Worm (Caenorhabditis elegans): ENCODE measurements around the gene mnp-1.
A peak's percentile ranks its signal among the peaks of the same experiment; 100 is the strongest.

The mnp-1 gene

DNA sequence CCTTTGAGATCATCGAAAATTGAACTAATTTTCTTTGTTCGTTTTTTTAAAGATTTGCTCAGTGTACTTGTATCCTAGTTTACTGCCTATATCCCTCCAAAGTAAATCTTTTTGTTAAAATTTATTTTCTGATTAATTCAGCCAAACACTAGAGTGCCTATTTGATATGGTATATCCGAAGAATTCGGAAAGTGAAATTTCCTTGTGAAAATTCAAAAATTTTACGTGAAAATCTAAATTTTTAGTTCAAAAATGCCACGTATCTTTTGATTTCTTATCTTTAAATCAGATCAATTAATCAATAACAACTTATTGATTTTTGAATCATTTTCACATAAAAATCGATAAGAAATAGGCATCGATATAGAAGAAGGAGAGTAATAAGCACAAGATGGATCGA is 42.1 kb downstream of the mnp-1 start, which contains the start of gene R07E5.6:
Gene R07E5.6, plus strand, starts transcription at position 301 of the 400 bp plus-strand sequence.
- TF ChIP-seq unc-130 (tag; optimal IDR thresholded peaks at IDR 0.05) (no peak), efl-1 (optimal IDR thresholded peaks at IDR 0.05) (no peak), efl-1 (GFP tag; optimal IDR thresholded peaks at IDR 0.05 in 1 of 2) (peak in 1 of 2 experiments; percentile 37)

DNA sequence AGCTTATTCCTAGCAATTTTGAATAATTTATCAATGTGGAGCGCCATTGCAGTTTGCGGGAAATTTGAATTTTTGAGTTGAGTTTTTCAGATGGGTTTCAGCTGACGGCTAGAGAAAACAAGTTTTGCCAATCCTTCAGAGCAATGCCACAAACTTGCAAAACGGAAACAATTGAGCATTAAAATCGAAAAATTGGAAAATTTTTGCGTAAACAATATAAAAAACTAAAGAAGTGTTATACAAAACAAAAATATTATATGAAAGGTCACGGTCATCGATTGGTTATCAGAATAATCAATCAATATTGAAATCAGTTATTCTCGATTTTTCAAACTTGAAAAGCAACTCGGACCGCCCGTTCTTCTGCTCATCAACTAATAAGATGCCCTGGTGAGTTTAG is 44.7 kb downstream of the mnp-1 start, which contains the start of gene R07E5.15:
Gene R07E5.15, plus strand, starts transcription at position 301 of the 400 bp plus-strand sequence.
- TF ChIP-seq aha-1 (tag; optimal IDR thresholded peaks at IDR 0.05), result no peak
- TF ChIP-seq lin-39 (tag; optimal IDR thresholded peaks at IDR 0.05), result no peak
- TF ChIP-seq mdl-1 (tag; optimal IDR thresholded peaks at IDR 0.05), result no peak
- no peak for TF ChIP-seq nhr-77 (tag; optimal IDR thresholded peaks at IDR 0.05)
- TF ChIP-seq lin-13 (GFP tag; optimal IDR thresholded peaks at IDR 0.05), result no peak
- no peak for TF ChIP-seq lin-14 (GFP tag; optimal IDR thresholded peaks at IDR 0.05)
- TF ChIP-seq nhr-47 (tag; optimal IDR thresholded peaks at IDR 0.05), result no peak
- no peak for TF ChIP-seq hpl-2 (GFP tag; optimal IDR thresholded peaks at IDR 0.05)

DNA sequence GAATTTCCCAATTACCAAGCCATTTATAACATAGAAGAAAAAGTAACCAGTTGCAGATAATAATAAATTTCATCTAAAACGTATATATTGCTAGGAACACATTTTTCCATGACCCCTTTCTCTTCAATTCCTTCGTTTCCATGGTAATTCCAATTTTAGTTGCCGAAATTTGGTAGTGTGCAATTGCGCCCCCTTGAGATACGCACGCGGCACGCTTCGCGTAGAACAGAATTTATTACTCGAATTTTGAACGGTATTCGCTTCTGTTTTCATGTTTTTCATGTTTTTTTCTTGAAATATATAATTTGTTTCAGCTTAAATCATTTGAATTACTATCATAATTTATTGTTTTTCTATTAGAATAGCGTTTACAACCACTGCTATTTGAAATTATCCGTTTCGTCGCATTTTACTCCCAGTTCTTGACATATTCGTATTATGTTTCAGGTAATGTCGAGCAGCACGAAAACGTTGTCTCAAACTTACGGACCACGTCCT is 48.0 kb downstream of the mnp-1 start, which contains the start of the genes R07E5.17 and snfc-5:
Gene R07E5.17, minus strand, starts transcription at position 98 of the 498 bp plus-strand sequence.
Gene snfc-5, plus strand, starts transcription at position 448 of the 498 bp plus-strand sequence.
- TF ChIP-seq mep-1 (tag; optimal IDR thresholded peaks at IDR 0.05) (peak; percentile 59), nhr-77 (tag; optimal IDR thresholded peaks at IDR 0.05) (peak; percentile 4), lin-35 (GFP tag; optimal IDR thresholded peaks at IDR 0.05) (peak; percentile 48 to 80), blmp-1 (tag; optimal IDR thresholded peaks at IDR 0.05) (peak; percentile 52), efl-1 (optimal IDR thresholded peaks at IDR 0.05) (peak; percentile 51 to 59), efl-1 (GFP tag; optimal IDR thresholded peaks at IDR 0.05 in 1 of 2) (peak; percentile 46 to 68), mdl-1 (tag; optimal IDR thresholded peaks at IDR 0.05) (peak in 1 of 2 experiments; percentile 46), lsy-2 (tag; optimal IDR thresholded peaks at IDR 0.05) (peak; percentile 26 to 78), skn-1 (tag; optimal IDR thresholded peaks at IDR 0.05) (peak; percentile 59), F16B12.6 (tag; optimal IDR thresholded peaks at IDR 0.05) (peak; percentile 46), xbp-1 (tag; optimal IDR thresholded peaks at IDR 0.05) (peak; percentile 15), dpl-1 (GFP tag; optimal IDR thresholded peaks at IDR 0.05) (peak; percentile 34 to 71 (median 52)), ceh-82 (tag; optimal IDR thresholded peaks at IDR 0.05) (peak in 1 of 3 experiments; percentile 42), fkh-8 (tag; optimal IDR thresholded peaks at IDR 0.05) (peak; percentile 14), snpc-4 (tag; optimal IDR thresholded peaks at IDR 0.05) (peak; percentile 18), hlh-4 (tag; optimal IDR thresholded peaks at IDR 0.05) (no peak), lin-15B (tag; optimal IDR thresholded peaks at IDR 0.05) (peak; percentile 54), rnt-1 (tag; optimal IDR thresholded peaks at IDR 0.05) (no peak), lin-14 (GFP tag; optimal IDR thresholded peaks at IDR 0.05) (no peak), fos-1 (tag; optimal IDR thresholded peaks at IDR 0.05) (peak; percentile 2), mab-9 (GFP tag; IDR thresholded peaks at IDR 0.05) (no peak), C16A3.4 (tag; optimal IDR thresholded peaks at IDR 0.05) (peak; percentile 55), nhr-84 (tag; optimal IDR thresholded peaks at IDR 0.05) (no peak)

DNA sequence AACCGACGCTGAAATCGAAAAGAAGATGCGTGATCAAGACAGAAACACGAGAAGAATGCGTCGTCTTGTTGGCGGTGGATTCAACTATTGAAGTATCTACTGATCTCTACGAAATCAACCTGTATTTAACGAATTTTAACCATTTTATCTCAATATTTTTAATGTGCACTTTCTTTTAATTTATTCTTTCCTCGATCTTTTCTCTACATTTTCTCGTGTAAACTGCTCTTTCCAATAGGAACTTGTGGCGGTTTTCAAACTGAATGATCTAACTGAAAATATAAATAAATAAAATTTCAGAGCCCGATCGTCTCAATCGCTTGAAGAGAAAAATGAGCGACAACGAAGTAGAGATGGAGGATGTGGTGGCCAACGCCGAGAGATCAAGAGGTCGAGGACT is 49.6 kb downstream of the mnp-1 start, which contains the start of gene rnp-4:
Gene rnp-4, plus strand, starts transcription at position 301 of the 400 bp plus-strand sequence.
- no peak for TF ChIP-seq mef-2 (tag; optimal IDR thresholded peaks at IDR 0.05)
- no peak for TF ChIP-seq unc-130 (tag; optimal IDR thresholded peaks at IDR 0.05)
- no peak for TF ChIP-seq sptf-1 (tag; optimal IDR thresholded peaks at IDR 0.05)
- no peak for TF ChIP-seq irx-1 (tag; optimal IDR thresholded peaks at IDR 0.05)
- TF ChIP-seq nhr-77 (tag; optimal IDR thresholded peaks at IDR 0.05), result no peak
- no peak for TF ChIP-seq lin-14 (GFP tag; optimal IDR thresholded peaks at IDR 0.05)
- TF ChIP-seq ztf-4 (tag; optimal IDR thresholded peaks at IDR 0.05), result no peak
- no peak for TF ChIP-seq fkh-4 (tag; optimal IDR thresholded peaks at IDR 0.05; ENCODE audit: borderline replicate concordance)

DNA sequence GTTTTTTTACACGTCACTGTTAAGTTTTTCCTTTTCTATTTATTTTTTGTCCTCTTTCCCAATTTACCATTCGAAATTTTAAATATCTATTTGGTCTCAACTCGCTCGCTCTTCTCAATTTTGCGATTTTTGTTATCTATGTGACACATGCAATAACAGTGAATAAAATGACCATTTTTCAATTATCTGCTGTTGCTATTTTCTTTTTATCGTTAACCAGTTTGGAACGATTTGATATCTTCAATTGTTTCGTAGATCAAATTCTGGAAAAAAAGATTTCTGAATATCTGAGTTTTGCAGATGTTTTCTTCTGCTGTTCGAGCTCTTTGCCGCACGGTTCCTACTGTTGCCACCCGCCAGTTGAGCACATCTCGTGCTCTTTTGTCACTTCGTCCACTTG is 50.8 kb downstream of the mnp-1 start, which contains the start of gene prdx-3:
Gene prdx-3, plus strand, starts transcription at position 301 of the 400 bp plus-strand sequence.
- TF ChIP-seq nhr-20 (tag; optimal IDR thresholded peaks at IDR 0.05) (no peak), ceh-63 (GFP tag; optimal IDR thresholded peaks at IDR 0.05) (no peak), lin-35 (GFP tag; optimal IDR thresholded peaks at IDR 0.05) (no peak), nhr-84 (tag; optimal IDR thresholded peaks at IDR 0.05) (no peak), sox-4 (tag; optimal IDR thresholded peaks at IDR 0.05) (no peak), snu-23 (GFP tag; optimal IDR thresholded peaks at IDR 0.05) (no peak), grh-1 (GFP tag; IDR thresholded peaks at IDR 0.05) (no peak), unc-30 (tag; optimal IDR thresholded peaks at IDR 0.05) (no peak), nhr-47 (tag; optimal IDR thresholded peaks at IDR 0.05) (no peak), elt-3 (tag; optimal IDR thresholded peaks at IDR 0.05) (no peak), unc-98 (GFP tag; IDR thresholded peaks at IDR 0.05) (no peak), ztf-4 (tag; optimal IDR thresholded peaks at IDR 0.05) (no peak), lin-15B (tag; optimal IDR thresholded peaks at IDR 0.05) (no peak), nhr-237 (tag; optimal IDR thresholded peaks at IDR 0.05) (no peak), lin-13 (GFP tag; optimal IDR thresholded peaks at IDR 0.05) (no peak), ets-5 (GFP tag; IDR thresholded peaks at IDR 0.05) (no peak), zag-1 (tag; optimal IDR thresholded peaks at IDR 0.05) (no peak), pax-3 (tag; optimal IDR thresholded peaks at IDR 0.05) (no peak)

Data from whole organism, L1 larva.